ENCODE assay signal across 2 worm cellular contexts in genomic region chrV:10807862-10808327, ce11.
A peak's percentile ranks its signal among the peaks of the same experiment; 100 is the strongest.
TF ChIP-seq lines count a peak whose summit lies in the region.

TSS of gene plrg-1 (minus strand) at chrV:10807912.

TF ChIP-seq in whole organism, L1 larva, 84 proteins besides CTCF, POLR2A, EP300 and RAD21 (continued from another document):
- no peak for TF ChIP-seq C34B4.2 (tag; optimal IDR thresholded peaks at IDR 0.05; lab: Kevin White, UChicago)
- TF ChIP-seq dsc-1 (tag; optimal IDR thresholded peaks at IDR 0.05; lab: Kevin White, UChicago): peak; percentile 91
- TF ChIP-seq zip-4 (GFP tag; optimal IDR thresholded peaks at IDR 0.05; lab: Kevin White, UChicago): peak; percentile 93
- no peak for TF ChIP-seq C04F5.9 (tag; optimal IDR thresholded peaks at IDR 0.05; lab: Kevin White, UChicago)
- TF ChIP-seq pag-3 (tag; optimal IDR thresholded peaks at IDR 0.05; lab: Kevin White, UChicago; ENCODE audit: borderline replicate concordance, insufficient read depth): no peak
- peak; percentile 89 for TF ChIP-seq tbx-2 (tag; optimal IDR thresholded peaks at IDR 0.05; lab: Kevin White, UChicago)
- TF ChIP-seq tlp-1 (tag; optimal IDR thresholded peaks at IDR 0.05; lab: Kevin White, UChicago): no peak
- TF ChIP-seq sup-37 (GFP tag; optimal IDR thresholded peaks at IDR 0.05; lab: Kevin White, UChicago): peak; percentile 69
- peak; percentile 74 for TF ChIP-seq nhr-11 (tag; optimal IDR thresholded peaks at IDR 0.05; lab: Kevin White, UChicago)
- peak in 1 of 2 experiments; percentile 77 for TF ChIP-seq ztf-11 (tag; optimal IDR thresholded peaks at IDR 0.05; lab: Kevin White, UChicago)
- TF ChIP-seq ztf-4 (tag; optimal IDR thresholded peaks at IDR 0.05; lab: Kevin White, UChicago): peak; percentile 80
- peak; percentile 93 for TF ChIP-seq lin-14 (GFP tag; optimal IDR thresholded peaks at IDR 0.05; lab: Kevin White, UChicago)
- no peak for TF ChIP-seq nhr-12 (tag; optimal IDR thresholded peaks at IDR 0.05; lab: Kevin White, UChicago)
- peak; percentile 91 for TF ChIP-seq swsn-7 (tag; optimal IDR thresholded peaks at IDR 0.05; lab: Kevin White, UChicago)
- peak; percentile 25 for TF ChIP-seq aha-1 (tag; optimal IDR thresholded peaks at IDR 0.05; lab: Kevin White, UChicago)
- TF ChIP-seq fos-1 (tag; optimal IDR thresholded peaks at IDR 0.05; lab: Kevin White, UChicago): peak; percentile 71
- TF ChIP-seq blmp-1 (tag; optimal IDR thresholded peaks at IDR 0.05; lab: Kevin White, UChicago): peak; percentile 74
- TF ChIP-seq hlh-17 (GFP tag; optimal IDR thresholded peaks at IDR 0.05; lab: Kevin White, UChicago; ENCODE audit: borderline replicate concordance): no peak
- TF ChIP-seq ceh-90 (tag; optimal IDR thresholded peaks at IDR 0.05; lab: Kevin White, UChicago): peak; percentile 51
- TF ChIP-seq fkh-10 (GFP tag; optimal IDR thresholded peaks at IDR 0.05; lab: Kevin White, UChicago): peak; percentile 41
- TF ChIP-seq grh-1 (GFP tag; IDR thresholded peaks at IDR 0.05; lab: Robert Waterston, UW): peak; percentile 75
- TF ChIP-seq unc-62 (GFP tag; optimal IDR thresholded peaks at IDR 0.05; lab: Kevin White, UChicago): no peak
- TF ChIP-seq sox-4 (tag; optimal IDR thresholded peaks at IDR 0.05; lab: Kevin White, UChicago): peak; percentile 38
- peak; percentile 75 for TF ChIP-seq vab-15 (tag; optimal IDR thresholded peaks at IDR 0.05; lab: Kevin White, UChicago)

TF ChIP-seq in whole organism, young adult, 124 proteins besides CTCF, POLR2A, EP300 and RAD21 (continued from another document):
- peak; percentile 76 for TF ChIP-seq K11D2.4 (GFP tag; IDR thresholded peaks at IDR 0.05; lab: Robert Waterston, UW)
- TF ChIP-seq hsf-1 (GFP tag; IDR thresholded peaks at IDR 0.05; lab: Robert Waterston, UW): peak; percentile 78
- peak; percentile 87 for TF ChIP-seq lin-54 (GFP tag; optimal IDR thresholded peaks at IDR 0.05; lab: Kevin White, UChicago)
- no peak; the same call in 1 of the 2 replicates for TF ChIP-seq aptf-2 (GFP tag; conservative IDR thresholded peaks at IDR 0.05; lab: Robert Waterston, UW)
- no peak for TF ChIP-seq F55B11.4 (tag; optimal IDR thresholded peaks at IDR 0.05; lab: Kevin White, UChicago; ENCODE audit: borderline replicate concordance, insufficient read depth)
- peak; percentile 48; the same call in 1 of the 2 replicates for TF ChIP-seq madf-8 (GFP tag; conservative IDR thresholded peaks at IDR 0.05; lab: Robert Waterston, UW)
- TF ChIP-seq F37B4.10 (GFP tag; IDR thresholded peaks at IDR 0.05; lab: Robert Waterston, UW): 0 out of 2 replicates have a peak, but pooled peaks have one; percentile 66
- TF ChIP-seq D2030.7 (GFP tag; IDR thresholded peaks at IDR 0.05; lab: Robert Waterston, UW): peak; percentile 94
- no peak for TF ChIP-seq dpff-1 (tag; optimal IDR thresholded peaks at IDR 0.05; lab: Kevin White, UChicago)
- TF ChIP-seq egl-18 (GFP tag; IDR thresholded peaks at IDR 0.05; lab: Robert Waterston, UW): 0 out of 2 replicates have a peak, but pooled peaks have one; percentile 33
- TF ChIP-seq sea-2 (GFP tag; IDR thresholded peaks at IDR 0.05; lab: Robert Waterston, UW): no peak
- TF ChIP-seq repo-1 (tag; optimal IDR thresholded peaks at IDR 0.05; lab: Kevin White, UChicago): peak; percentile 38
- TF ChIP-seq snpc-1.1 (tag; optimal IDR thresholded peaks at IDR 0.05; lab: Kevin White, UChicago; ENCODE audit: insufficient read depth): peak; percentile 51
- peak; percentile 31; the same call in 1 of the 2 replicates for TF ChIP-seq Y67H2A.10 (GFP tag; conservative IDR thresholded peaks at IDR 0.05; lab: Robert Waterston, UW)
- TF ChIP-seq efl-1 (GFP tag; optimal IDR thresholded peaks at IDR 0.05; lab: Kevin White, UChicago): peak; percentile 59
- peak; percentile 93 for TF ChIP-seq rcor-1 (GFP tag; IDR thresholded peaks at IDR 0.05; lab: Robert Waterston, UW)
- 0 out of 2 replicates have a peak, but pooled peaks have one; percentile 74 for TF ChIP-seq cebp-2 (GFP tag; IDR thresholded peaks at IDR 0.05; lab: Robert Waterston, UW)
- peak; percentile 58 for TF ChIP-seq unc-130 (GFP tag; optimal IDR thresholded peaks at IDR 0.05; lab: Kevin White, UChicago)
- no peak for TF ChIP-seq mxl-1 (tag; optimal IDR thresholded peaks at IDR 0.05; lab: Kevin White, UChicago)
- peak; percentile 81 for TF ChIP-seq lin-26 (GFP tag; IDR thresholded peaks at IDR 0.05; lab: Robert Waterston, UW)
- TF ChIP-seq F33H1.4 (GFP tag; IDR thresholded peaks at IDR 0.05; lab: Robert Waterston, UW): peak; percentile 55
- peak; percentile 34 to 70 for TF ChIP-seq let-607 (tag; optimal IDR thresholded peaks at IDR 0.05; lab: Kevin White, UChicago)
- TF ChIP-seq K12H6.12 (tag; optimal IDR thresholded peaks at IDR 0.05; lab: Kevin White, UChicago): peak; percentile 45
- TF ChIP-seq mcd-1 (GFP tag; IDR thresholded peaks at IDR 0.05; lab: Robert Waterston, UW): peak; percentile 90
- peak; percentile 69 for TF ChIP-seq zfh-2 (GFP tag; conservative IDR thresholded peaks at IDR 0.05; lab: Robert Waterston, UW)
TF ChIP-seq in whole organism, young adult: peak in this region for 86.
